Fruit fly (Drosophila melanogaster): Measurements from ENCODE around the gene CG34175.

Gene CG34175

DNA sequence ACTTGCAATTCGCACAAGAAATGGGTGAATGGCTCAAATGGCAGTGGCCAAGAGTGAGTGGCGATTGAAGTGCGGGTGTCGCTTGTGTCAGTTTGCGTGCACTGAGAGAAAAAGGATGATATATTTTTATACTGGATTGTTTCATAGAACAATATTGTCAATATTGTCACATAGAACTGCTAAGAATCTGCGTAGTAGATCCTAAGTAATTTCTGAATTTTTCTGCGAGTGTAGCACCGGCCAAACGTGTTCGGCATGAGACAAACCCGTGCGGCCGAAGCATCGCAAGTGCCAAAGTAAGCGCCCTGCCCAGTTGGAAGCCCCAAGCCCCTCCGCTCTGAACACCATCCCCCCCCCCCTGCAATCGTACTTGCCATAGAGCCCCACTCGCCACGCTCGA, 42.5 kb downstream of the CG34175 start (continued):
- TF ChIP-seq vnd (GFP tag; IDR thresholded peaks at IDR 0.05; ENCODE audit: partially characterized antibody) = no peak
- TF ChIP-seq Fer1 (GFP tag; optimal IDR thresholded peaks at IDR 0.05) = peak; percentile 73
- peak; percentile 16 for TF ChIP-seq zfh2 (GFP tag; optimal IDR thresholded peaks at IDR 0.05)
- peak; percentile 27 for TF ChIP-seq caup (GFP tag; optimal IDR thresholded peaks at IDR 0.05; ENCODE audit: severe bottlenecking)
- peak; percentile 67 for TF ChIP-seq CG10366 (GFP tag; IDR thresholded peaks at IDR 0.05)
- TF ChIP-seq CG7987 (GFP tag; optimal IDR thresholded peaks at IDR 0.05) = peak; percentile 9
- peak; percentile 72 for TF ChIP-seq Ada2b (GFP tag; IDR thresholded peaks at IDR 0.05)
- TF ChIP-seq Hr51 (GFP tag; optimal IDR thresholded peaks at IDR 0.05) = peak; percentile 40 to 80
- no peak for TF ChIP-seq dm (GFP tag; optimal IDR thresholded peaks at IDR 0.05)
- TF ChIP-seq CG7745 (tag; optimal IDR thresholded peaks at IDR 0.05) = no peak
- TF ChIP-seq CG10431 (GFP tag; optimal IDR thresholded peaks at IDR 0.05) = no peak
- TF ChIP-seq CG6791 (GFP tag; IDR thresholded peaks at IDR 0.05; ENCODE audit: partially characterized antibody) = no peak
- TF ChIP-seq CG32532 (GFP tag; IDR thresholded peaks at IDR 0.05) = peak; percentile 71
- TF ChIP-seq CG17385 (GFP tag; optimal IDR thresholded peaks at IDR 0.05) = peak; percentile 62
- no peak for TF ChIP-seq CG15479 (GFP tag; optimal IDR thresholded peaks at IDR 0.05)
- peak; percentile 57 for TF ChIP-seq dimm (GFP tag; IDR thresholded peaks at IDR 0.05)
- TF ChIP-seq ems (GFP tag; optimal IDR thresholded peaks at IDR 0.05) = peak; percentile 24
- TF ChIP-seq CG18262 (tag; optimal IDR thresholded peaks at IDR 0.05) = peak; percentile 65
- no peak for TF ChIP-seq CG15601 (tag; optimal IDR thresholded peaks at IDR 0.05)
- TF ChIP-seq CG12299 (tag; optimal IDR thresholded peaks at IDR 0.05) = no peak
- TF ChIP-seq Ets65A (GFP tag) = peak; percentile 76
- no peak for TF ChIP-seq sna (GFP tag; IDR thresholded peaks at IDR 0.05; ENCODE audit: partially characterized antibody)
- TF ChIP-seq CG10267 (tag; optimal IDR thresholded peaks at IDR 0.05) = peak; percentile 39
- no peak for TF ChIP-seq CG17568 (GFP tag; optimal IDR thresholded peaks at IDR 0.05)
- TF ChIP-seq jigr1 (GFP tag; IDR thresholded peaks at IDR 0.05) = peak; percentile 70
- peak; percentile 33 for TF ChIP-seq CG17802 (tag; optimal IDR thresholded peaks at IDR 0.05)
- peak; percentile 22 for TF ChIP-seq CG8388 (GFP tag; optimal IDR thresholded peaks at IDR 0.05)
- TF ChIP-seq CG31224 (GFP tag; IDR thresholded peaks at IDR 0.05) = peak; percentile 56
- no peak for TF ChIP-seq gsb-n (tag; optimal IDR thresholded peaks at IDR 0.05)
- TF ChIP-seq Scr (GFP tag; IDR thresholded peaks at IDR 0.05; ENCODE audit: partially characterized antibody) = no peak
- no peak for TF ChIP-seq z (GFP tag; IDR thresholded peaks at IDR 0.05)
- peak; percentile 80 for TF ChIP-seq Mrtf (GFP tag; IDR thresholded peaks at IDR 0.05)
- peak; percentile 76; the same call in 2 of the 3 replicates for TF ChIP-seq Optix (GFP tag; IDR thresholded peaks at IDR 0.05)
- peak; percentile 62; the same call in 2 of the 3 replicates for TF ChIP-seq CG17361 (GFP tag; IDR thresholded peaks at IDR 0.05)
- TF ChIP-seq ranshi (GFP tag; IDR thresholded peaks at IDR 0.05) = peak; percentile 56
- peak; percentile 62 for TF ChIP-seq CG3407 (GFP tag; optimal IDR thresholded peaks at IDR 0.05)
- TF ChIP-seq corto (GFP tag; optimal IDR thresholded peaks at IDR 0.05) = no peak
- TF ChIP-seq sc (optimal IDR thresholded peaks at IDR 0.05) = no peak
- TF ChIP-seq sc (GFP tag; optimal IDR thresholded peaks at IDR 0.05) = peak; percentile 52
- TF ChIP-seq CG18599 (GFP tag; optimal IDR thresholded peaks at IDR 0.05) = peak; percentile 72
- peak; percentile 46; the same call in 2 of the 3 replicates for TF ChIP-seq croc (GFP tag; conservative IDR thresholded peaks at IDR 0.05)
- peak; percentile 58; the same call in 2 of the 3 replicates for TF ChIP-seq CG11560 (tag; IDR thresholded peaks at IDR 0.05)
- TF ChIP-seq danr (GFP tag; IDR thresholded peaks at IDR 0.05) = peak; percentile 65; the same call in 1 of the 2 replicates
- TF ChIP-seq Hmr (GFP tag; optimal IDR thresholded peaks at IDR 0.05) = peak; percentile 68
- no peak for TF ChIP-seq pfk (GFP tag; optimal IDR thresholded peaks at IDR 0.05)
- no peak for TF ChIP-seq Lhr (GFP tag; optimal IDR thresholded peaks at IDR 0.05)
- no peak for TF ChIP-seq zf30C (GFP tag; optimal IDR thresholded peaks at IDR 0.05)
- no peak for TF ChIP-seq cg (GFP tag; optimal IDR thresholded peaks at IDR 0.05)
- TF ChIP-seq Med (GFP tag) = peak; percentile 89
- TF ChIP-seq Xbp1 (GFP tag; optimal IDR thresholded peaks at IDR 0.05) = peak; percentile 37
